Fruit fly (Drosophila melanogaster) whole organism, embryonic: ENCODE results near the gene Irbp18.
A peak's percentile ranks its signal among the peaks of the same experiment; 100 is the strongest.

Source experiments
- ATbp ChIP-seq: fragments of 200-800 bp; sonication (Bioruptor generic); optimal IDR thresholded peaks from 2 replicates; lab custom pipeline; 2017; ENCODE audit warnings: missing biosample characterization, mild to moderate bottlenecking, missing genetic modification characterization, missing genetic modification reagents
- B-H2 ChIP-seq: fragments of 200-800 bp; sonication (Bioruptor generic); optimal IDR thresholded peaks from 2 replicates; lab custom pipeline; 2018; ENCODE audit warnings: missing biosample characterization, mild to moderate bottlenecking, missing genetic modification characterization
- Bdp1 ChIP-seq: fragments of 200-800 bp; sonication (Bioruptor generic); optimal IDR thresholded peaks from 3 replicates; lab custom pipeline; 2016; ENCODE audit warnings: missing biosample characterization, missing genetic modification characterization
- CG12299 ChIP-seq: fragments of 200-800 bp; sonication (Bioruptor generic); optimal IDR thresholded peaks from 2 replicates; lab custom pipeline; 2018; ENCODE audit warnings: missing biosample characterization, mild to moderate bottlenecking, missing genetic modification characterization
- CG1233 ChIP-seq: fragments of 200-800 bp; sonication (Bioruptor generic); optimal IDR thresholded peaks from 4 replicates; lab custom pipeline; 2018; ENCODE audit warnings: missing biosample characterization, mild to moderate bottlenecking, missing genetic modification characterization
- CG13287 ChIP-seq: fragments of 200-800 bp; sonication (Bioruptor generic); IDR thresholded peaks from 2 replicates; pipeline ENCODE4 v1.3.6; 2022; ENCODE audit warnings: missing biosample characterization, missing genetic modification characterization; ENCODE audit not compliant: partially characterized antibody
- CG14441 ChIP-seq: fragments of 200-800 bp; sonication (Bioruptor generic); IDR thresholded peaks from 2 replicates; pipeline ENCODE4 v1.3.6; 2022; ENCODE audit warnings: missing biosample characterization, missing genetic modification characterization
- CG15514 ChIP-seq: fragments of 200-800 bp; sonication (Bioruptor generic); optimal IDR thresholded peaks from 3 replicates; lab custom pipeline; 2017; ENCODE audit warnings: missing biosample characterization, missing genetic modification characterization, mild to moderate bottlenecking, moderate library complexity, missing genetic modification reagents
- CG16815 ChIP-seq: fragments of 200-800 bp; sonication (Bioruptor generic); optimal IDR thresholded peaks from 3 replicates; lab custom pipeline; 2017; ENCODE audit warnings: missing biosample characterization, mild to moderate bottlenecking, missing genetic modification characterization
- CG18619 ChIP-seq: fragments of 200-800 bp; sonication (Bioruptor generic); optimal IDR thresholded peaks from 3 replicates; lab custom pipeline; 2017; ENCODE audit warnings: missing biosample characterization, mild to moderate bottlenecking, missing genetic modification characterization
- CG31365 ChIP-seq: fragments of 200-800 bp; sonication (Bioruptor generic); optimal IDR thresholded peaks from 2 replicates; lab custom pipeline; 2018; ENCODE audit warnings: missing biosample characterization, mild to moderate bottlenecking, missing genetic modification characterization
- CG33213 ChIP-seq: fragments of 200-800 bp; sonication (Bioruptor generic); optimal IDR thresholded peaks from 3 replicates; lab custom pipeline; 2016; ENCODE audit warnings: missing biosample characterization, missing genetic modification characterization
- CG3407 ChIP-seq: fragments of 200-800 bp; sonication (Bioruptor generic); optimal IDR thresholded peaks from 2 replicates; lab custom pipeline; 2018; ENCODE audit warnings: missing biosample characterization, mild to moderate bottlenecking, missing genetic modification characterization
- CG6654 ChIP-seq: fragments of 200-800 bp; sonication (Bioruptor generic); optimal IDR thresholded peaks from 2 replicates; lab custom pipeline; 2017; ENCODE audit warnings: missing biosample characterization, mild to moderate bottlenecking, missing genetic modification characterization
- CG6813 ChIP-seq: fragments of 200-800 bp; sonication (Bioruptor generic); optimal IDR thresholded peaks from 2 replicates; lab custom pipeline; 2017; ENCODE audit warnings: missing biosample characterization, missing genetic modification characterization, mild to moderate bottlenecking, moderate library complexity, missing genetic modification reagents
- CG7963 ChIP-seq: fragments of 200-800 bp; sonication (Bioruptor generic); IDR thresholded peaks from 3 replicates; pipeline ENCODE4 v1.3.6; 2022; ENCODE audit warnings: missing biosample characterization, missing genetic modification characterization; ENCODE audit not compliant: partially characterized antibody
- CG8924 ChIP-seq: fragments of 200-800 bp; optimal IDR thresholded peaks from 3 replicates; lab custom pipeline; 2019; ENCODE audit warnings: missing biosample characterization, mild to moderate bottlenecking, missing genetic modification characterization, moderate library complexity
- CG9932 ChIP-seq: fragments of 200-800 bp; sonication (Bioruptor generic); IDR thresholded peaks from 2 replicates; pipeline ENCODE4 v1.3.6; 2022; ENCODE audit warnings: missing biosample characterization, missing genetic modification characterization
- CHES-1-like ChIP-seq: fragments of 200-800 bp; sonication (Bioruptor generic); optimal IDR thresholded peaks from 2 replicates; lab custom pipeline; 2016; ENCODE audit warnings: missing biosample characterization, missing genetic modification characterization
- Doc3 ChIP-seq: fragments of 200-800 bp; sonication (Bioruptor generic); IDR thresholded peaks from 3 replicates; pipeline ENCODE4 v1.3.6; 2022; ENCODE audit warnings: missing biosample characterization, missing genetic modification characterization; ENCODE audit not compliant: partially characterized antibody
- Dp ChIP-seq: fragments of 200-800 bp; sonication (Bioruptor generic); optimal IDR thresholded peaks from 2 replicates; lab custom pipeline; 2018; ENCODE audit warnings: missing biosample characterization, mild to moderate bottlenecking, missing genetic modification characterization, moderate library complexity
- Elba2 ChIP-seq: fragments of 200-800 bp; sonication (Bioruptor generic); optimal IDR thresholded peaks from 3 replicates; lab custom pipeline; 2016; ENCODE audit warnings: missing biosample characterization, missing genetic modification characterization
- Fer3 ChIP-seq: fragments of 200-800 bp; sonication (Bioruptor generic); optimal IDR thresholded peaks from 2 replicates; lab custom pipeline; 2018; ENCODE audit warnings: missing biosample characterization, mild to moderate bottlenecking, missing genetic modification characterization, moderate library complexity
- GATAe ChIP-seq: fragments of 200-800 bp; sonication (Bioruptor generic); conservative IDR thresholded peaks from 2 replicates; pipeline ENCODE4 v1.3.6; 2022; ENCODE audit warnings: missing biosample characterization, missing genetic modification characterization
- Hr3 ChIP-seq: fragments of 200-800 bp; sonication (Bioruptor generic); optimal IDR thresholded peaks from 3 replicates; lab custom pipeline; 2016; ENCODE audit warnings: missing biosample characterization, missing genetic modification characterization
- PHDP ChIP-seq: fragments of 200-800 bp; sonication (Bioruptor generic); optimal IDR thresholded peaks from 3 replicates; lab custom pipeline; 2018; ENCODE audit warnings: missing biosample characterization, mild to moderate bottlenecking, missing genetic modification characterization, moderate library complexity
- Pdp1 ChIP-seq, 2 experiments: fragments of 200-800 bp; sonication (Bioruptor generic); optimal IDR thresholded peaks; 3 replicates each; lab custom pipeline; 2016; ENCODE audit warnings: missing biosample characterization in 2 of 2, missing genetic modification characterization in 2 of 2, mild to moderate bottlenecking in 1 of 2, moderate library complexity in 1 of 2
- Ravus ChIP-seq: fragments of 200-800 bp; sonication (Bioruptor generic); IDR thresholded peaks from 2 replicates; pipeline ENCODE4 v1.3.6; 2022; ENCODE audit warnings: missing biosample characterization, missing genetic modification characterization
- Rx ChIP-seq: fragments of 200-800 bp; sonication (Bioruptor generic); IDR thresholded peaks from 2 replicates; pipeline ENCODE4 v1.3.6; 2022; ENCODE audit warnings: missing biosample characterization, missing genetic modification characterization
- Xrp1 ChIP-seq: fragments of 200-800 bp; sonication (Bioruptor generic); IDR thresholded peaks from 2 replicates; pipeline ENCODE4 v1.3.6; 2022; ENCODE audit warnings: missing biosample characterization, missing genetic modification characterization
- ab ChIP-seq: fragments of 200-800 bp; sonication (Bioruptor generic); optimal IDR thresholded peaks from 2 replicates; lab custom pipeline; 2016; ENCODE audit warnings: missing biosample characterization, missing genetic modification characterization
- abd-A ChIP-seq: fragments of 200-800 bp; sonication (Bioruptor generic); optimal IDR thresholded peaks from 3 replicates; lab custom pipeline; 2019; ENCODE audit warnings: missing biosample characterization, mild to moderate bottlenecking, missing genetic modification characterization, moderate library complexity
- bsh ChIP-seq, 2 experiments: fragments of 200-800 bp; sonication (Bioruptor generic); optimal IDR thresholded peaks; 2 replicates each; lab custom pipeline; 2017 to 2018; ENCODE audit warnings: mild to moderate bottlenecking in 2 of 2, missing biosample characterization in 2 of 2, missing genetic modification characterization in 2 of 2, moderate library complexity in 1 of 2
- chm ChIP-seq: fragments of 200-800 bp; sonication (Bioruptor generic); IDR thresholded peaks from 2 replicates; pipeline ENCODE4 v1.3.6; 2022; ENCODE audit warnings: missing biosample characterization, missing genetic modification characterization
- disco-r ChIP-seq: fragments of 200-800 bp; sonication (Bioruptor generic); optimal IDR thresholded peaks from 2 replicates; lab custom pipeline; 2016; ENCODE audit warnings: missing biosample characterization, missing genetic modification characterization
- dm ChIP-seq: fragments of 200-800 bp; sonication (Bioruptor generic); optimal IDR thresholded peaks from 3 replicates; lab custom pipeline; 2016; ENCODE audit warnings: missing biosample characterization, missing genetic modification characterization
- exex ChIP-seq: fragments of 200-800 bp; sonication (Bioruptor generic); optimal IDR thresholded peaks from 4 replicates; lab custom pipeline; 2018; ENCODE audit warnings: missing biosample characterization, mild to moderate bottlenecking, missing genetic modification characterization, moderate library complexity
- hb ChIP-seq: fragments of 200-800 bp; sonication (Bioruptor generic); IDR thresholded peaks from 3 replicates; pipeline ENCODE4 v1.3.6; 2022; ENCODE audit warnings: missing biosample characterization, missing genetic modification characterization; ENCODE audit not compliant: partially characterized antibody
- luna ChIP-seq: fragments of 200-800 bp; sonication (Bioruptor generic); optimal IDR thresholded peaks from 2 replicates; lab custom pipeline; 2016; ENCODE audit warnings: missing biosample characterization, missing genetic modification characterization
- nmo ChIP-seq: fragments of 200-800 bp; sonication (Bioruptor generic); optimal IDR thresholded peaks from 2 replicates; lab custom pipeline; 2018; ENCODE audit warnings: missing biosample characterization, mild to moderate bottlenecking, missing genetic modification characterization, moderate library complexity
- phol ChIP-seq: fragments of 200-800 bp; sonication (Bioruptor generic); optimal IDR thresholded peaks from 3 replicates; lab custom pipeline; 2018; ENCODE audit warnings: missing biosample characterization, mild to moderate bottlenecking, missing genetic modification characterization, moderate library complexity
- sens ChIP-seq: fragments of 200-800 bp; sonication (Bioruptor generic); peaks from one replicate; lab custom pipeline; 2016; ENCODE audit warnings: missing biosample characterization, missing genetic modification characterization
- seq ChIP-seq: fragments of 200-800 bp; sonication (Bioruptor generic); IDR thresholded peaks from 2 replicates; pipeline ENCODE4 v1.3.6; 2022; ENCODE audit warnings: missing biosample characterization, missing genetic modification characterization
- slou ChIP-seq: fragments of 200-800 bp; sonication (Bioruptor generic); optimal IDR thresholded peaks from 3 replicates; lab custom pipeline; 2016; ENCODE audit warnings: missing biosample characterization, missing genetic modification characterization
- tap ChIP-seq: fragments of 200-800 bp; optimal IDR thresholded peaks from 3 replicates; lab custom pipeline; 2019; ENCODE audit warnings: missing biosample characterization, mild to moderate bottlenecking, missing genetic modification characterization, moderate library complexity
- tll ChIP-seq, 2 experiments: fragments of 200-800 bp in 1 of 2; fragments of >200 bp in 1 of 2; sonication (Bioruptor generic) in 1 of 2; optimal IDR thresholded peaks; 2 replicates each; lab custom pipeline; 2017 to 2019; ENCODE audit warnings: missing biosample characterization in 2 of 2, missing genetic modification characterization in 2 of 2, mild to moderate bottlenecking in 1 of 2, moderate library complexity in 1 of 2
- trem ChIP-seq: fragments of 200-800 bp; optimal IDR thresholded peaks from 3 replicates; lab custom pipeline; 2019; ENCODE audit warnings: missing biosample characterization, mild to moderate bottlenecking, missing genetic modification characterization, moderate library complexity
- vfl ChIP-seq: fragments of 200-800 bp; sonication (Bioruptor generic); optimal IDR thresholded peaks from 2 replicates; lab custom pipeline; 2016; ENCODE audit warnings: missing biosample characterization, missing genetic modification characterization

Irbp18 gene

dm6 chr3L:11113198-11114197, 15.5 kb upstream of the Irbp18 start, which contains the start of gene Sod1 (continued):
- TF ChIP-seq chm (GFP tag; lab: Robert Waterston, UW) (no peak), CG18619 (GFP tag; lab: Kevin White, UChicago) (no peak), vfl (GFP tag; lab: Kevin White, UChicago) (no peak), CG6654 (GFP tag; lab: Kevin White, UChicago) (no peak), ATbp (no peak), ab (GFP tag; lab: Kevin White, UChicago) (no peak), sens (peak; percentile 69), abd-A (tag; lab: Kevin White, UChicago) (no peak), hb (GFP tag; lab: Robert Waterston, UW) (no peak), Elba2 (GFP tag; lab: Kevin White, UChicago) (no peak), CG9932 (GFP tag; lab: Robert Waterston, UW) (no peak), GATAe (GFP tag; lab: Robert Waterston, UW) (no peak), CG12299 (tag; lab: Kevin White, UChicago) (no peak), CG6813 (GFP tag; lab: Kevin White, UChicago) (no peak), CG7963 (no peak), CG8924 (tag; lab: Kevin White, UChicago) (no peak), tll (GFP tag; optimal IDR thresholded peaks at IDR 0.05; lab: Kevin White, UChicago) (no peak), phol (tag; lab: Kevin White, UChicago) (peak; percentile 8), Xrp1 (GFP tag; lab: Robert Waterston, UW) (peak; percentile 22; the same call in 1 of the 2 replicates), trem (no peak), disco-r (GFP tag; lab: Kevin White, UChicago) (no peak), CHES-1-like (GFP tag; lab: Kevin White, UChicago) (no peak), tap (tag; lab: Kevin White, UChicago) (no peak), bsh (GFP tag; optimal IDR thresholded peaks at IDR 0.05; lab: Kevin White, UChicago) (peak; percentile 5 to 80), Fer3 (tag; lab: Kevin White, UChicago) (no peak), seq (GFP tag; lab: Robert Waterston, UW) (no peak), CG33213 (no peak), exex (tag; lab: Kevin White, UChicago) (peak; percentile 30), CG1233 (no peak), B-H2 (GFP tag; lab: Kevin White, UChicago) (no peak), PHDP (peak; percentile 25), Pdp1 (GFP tag; optimal IDR thresholded peaks at IDR 0.05; lab: Kevin White, UChicago) (peak in 1 of 2 experiments; percentile 77), CG13287 (GFP tag; lab: Robert Waterston, UW) (peak; percentile 38; the same call in 1 of the 2 replicates), Dp (GFP tag; lab: Kevin White, UChicago) (peak; percentile 73), CG3407 (GFP tag; lab: Kevin White, UChicago) (no peak), Rx (GFP tag; lab: Robert Waterston, UW) (no peak), Bdp1 (GFP tag; lab: Kevin White, UChicago) (no peak), dm (GFP tag; lab: Kevin White, UChicago) (peak; percentile 15), CG16815 (GFP tag; lab: Kevin White, UChicago) (no peak), Ravus (GFP tag; lab: Robert Waterston, UW) (no peak), CG31365 (tag; lab: Kevin White, UChicago) (no peak), nmo (GFP tag; lab: Kevin White, UChicago) (peak; percentile 31), CG15514 (GFP tag; lab: Kevin White, UChicago) (peak; percentile 98), Hr3 (GFP tag; lab: Kevin White, UChicago) (no peak), Doc3 (GFP tag; lab: Robert Waterston, UW) (no peak), luna (no peak), slou (GFP tag; lab: Kevin White, UChicago) (no peak), CG14441 (GFP tag; lab: Robert Waterston, UW) (no peak; the same call in 1 of the 2 replicates)
